Worm (Caenorhabditis elegans) whole organism, young adult: Measurements from ENCODE around the gene pkhm-2.

Experiments used
- B0035.1 ChIP-seq: sonication (generic microtip); optimal IDR thresholded peaks from 2 replicates; lab custom pipeline; 2016; ENCODE audit warnings: missing genetic modification characterization, mild to moderate bottlenecking, missing compliant biosample characterization, missing genotype, missing genetic modification reagents
- D2030.7 ChIP-seq: fragments of 200-800 bp; sonication (Bioruptor generic); IDR thresholded peaks from 2 replicates; pipeline ENCODE4 v1.3.6; 2022; ENCODE audit warnings: missing genetic modification reagents, missing genetic modification characterization, missing compliant biosample characterization
- F23B12.7 ChIP-seq: sonication (generic microtip); optimal IDR thresholded peaks from 2 replicates; lab custom pipeline; 2017; ENCODE audit warnings: missing genetic modification characterization, mild to moderate bottlenecking, missing compliant biosample characterization, antibody characterized with exemption, moderate library complexity; ENCODE audit not compliant: insufficient read depth
- F33H1.4 ChIP-seq: fragments of 200-800 bp; sonication (Bioruptor generic); IDR thresholded peaks from 2 replicates; pipeline ENCODE4 v1.3.6; 2022; ENCODE audit warnings: missing genetic modification reagents, missing genetic modification characterization, missing compliant biosample characterization
- K11D2.4 ChIP-seq: fragments of 200-800 bp; sonication (Bioruptor generic); IDR thresholded peaks from 2 replicates; pipeline ENCODE4 v1.3.6; 2022; ENCODE audit warnings: missing genetic modification reagents, missing genetic modification characterization, missing compliant biosample characterization
- T26A5.8 ChIP-seq: sonication (generic microtip); optimal IDR thresholded peaks from 2 replicates; lab custom pipeline; 2016; ENCODE audit warnings: missing genetic modification characterization, missing compliant biosample characterization
- Y56A3A.18 ChIP-seq: fragments of 200-800 bp; sonication (Bioruptor generic); IDR thresholded peaks from 2 replicates; pipeline ENCODE4 v1.3.6; 2022; ENCODE audit warnings: missing genetic modification reagents, missing genetic modification characterization, missing compliant biosample characterization
- Y79H2A.3 ChIP-seq: fragments of 200-800 bp; sonication (Bioruptor generic); conservative IDR thresholded peaks from 2 replicates; pipeline ENCODE4 v1.3.6; 2022; ENCODE audit warnings: missing genetic modification reagents, missing genetic modification characterization, missing compliant biosample characterization
- ama-1 ChIP-seq, 3 experiments: fragments of 150-350 bp in 1 of 3; sonication (generic microtip) in 2 of 3; optimal IDR thresholded peaks; 2 replicates each; lab custom pipeline; 2014 to 2018; ENCODE audit warnings: missing biosample characterization in 2 of 3, missing genetic modification characterization in 2 of 3, missing genetic modification reagents in 2 of 3
- attf-5 ChIP-seq: fragments of 200-800 bp; sonication (Bioruptor generic); optimal IDR thresholded peaks from 2 replicates; lab custom pipeline; 2018; ENCODE audit warnings: mild to moderate bottlenecking, missing genetic modification characterization, missing compliant biosample characterization
- attf-6 ChIP-seq: fragments of 200-800 bp; sonication (Bioruptor generic); IDR thresholded peaks from 2 replicates; pipeline ENCODE4 v1.3.6; 2022; ENCODE audit warnings: missing genetic modification reagents, missing genetic modification characterization, missing compliant biosample characterization
- bed-2 ChIP-seq: fragments of 200-800 bp; sonication (Bioruptor generic); IDR thresholded peaks from 2 replicates; pipeline ENCODE4 v1.3.6; 2022; ENCODE audit warnings: missing genetic modification reagents, missing genetic modification characterization, missing compliant biosample characterization
- ceh-58 ChIP-seq: fragments of 200-800 bp; sonication (Bioruptor generic); IDR thresholded peaks from 2 replicates; pipeline ENCODE4 v1.3.6; 2022; ENCODE audit warnings: missing genetic modification characterization, missing compliant biosample characterization
- chd-7 ChIP-seq: sonication (generic microtip); optimal IDR thresholded peaks from 2 replicates; lab custom pipeline; 2016; ENCODE audit warnings: mild to moderate bottlenecking, missing genetic modification characterization, moderate library complexity, missing compliant biosample characterization
- die-1 ChIP-seq: sonication (generic microtip); optimal IDR thresholded peaks from 2 replicates; lab custom pipeline; 2016; ENCODE audit warnings: missing genotype, mild to moderate bottlenecking, missing genetic modification characterization, missing compliant biosample characterization
- dpff-1 ChIP-seq: sonication (generic microtip); optimal IDR thresholded peaks from 2 replicates; lab custom pipeline; 2017; ENCODE audit warnings: mild to moderate bottlenecking, missing genetic modification characterization, missing compliant biosample characterization
- efl-1 ChIP-seq: fragments of 150-350 bp; optimal IDR thresholded peaks from 2 replicates; lab custom pipeline; 2014; ENCODE audit warnings: missing biosample characterization, missing genetic modification reagents, missing genetic modification characterization
- hmg-1.2 ChIP-seq: fragments of 200-800 bp; sonication (Bioruptor generic); IDR thresholded peaks from 2 replicates; pipeline ENCODE4 v1.3.6; 2022; ENCODE audit warnings: missing genetic modification reagents, missing genetic modification characterization, missing compliant biosample characterization
- lin-26 ChIP-seq: fragments of 200-800 bp; sonication (Bioruptor generic); IDR thresholded peaks from 2 replicates; pipeline ENCODE4 v1.3.6; 2022; ENCODE audit warnings: missing genetic modification reagents, missing genetic modification characterization, missing compliant biosample characterization
- lin-40 ChIP-seq: sonication (generic microtip); optimal IDR thresholded peaks from 2 replicates; lab custom pipeline; 2016; ENCODE audit warnings: missing genetic modification characterization, mild to moderate bottlenecking, missing compliant biosample characterization, missing genotype, missing genetic modification reagents
- lir-1 ChIP-seq: fragments of 200-800 bp; sonication (Bioruptor generic); conservative IDR thresholded peaks from 2 replicates; pipeline ENCODE4 v1.3.6; 2022; ENCODE audit warnings: missing genetic modification reagents, missing genetic modification characterization, missing compliant biosample characterization
- nfyb-1 ChIP-seq: fragments of 200-800 bp; sonication (Bioruptor generic); IDR thresholded peaks from 2 replicates; pipeline ENCODE4 v1.3.6; 2022; ENCODE audit warnings: missing genetic modification reagents, missing genetic modification characterization, missing compliant biosample characterization
- nhr-80 ChIP-seq: sonication (generic microtip); optimal IDR thresholded peaks from 2 replicates; lab custom pipeline; 2016; ENCODE audit warnings: missing genetic modification characterization, missing compliant biosample characterization
- snpc-3.4 ChIP-seq: sonication (generic microtip); optimal IDR thresholded peaks from 2 replicates; lab custom pipeline; 2017; ENCODE audit warnings: missing genetic modification characterization, mild to moderate bottlenecking, missing compliant biosample characterization, antibody characterized with exemption, moderate library complexity, missing genotype, missing genetic modification reagents
- snpc-4 ChIP-seq, 5 experiments: fragments of 150-350 bp in 1 of 5; sonication (generic microtip) in 4 of 5; optimal IDR thresholded peaks; 2 replicates each; lab custom pipeline; 2014 to 2018; ENCODE audit warnings: missing genetic modification characterization in 5 of 5, missing biosample characterization in 3 of 5, antibody characterized with exemption in 2 of 5, mild to moderate bottlenecking in 2 of 5, missing compliant biosample characterization in 2 of 5, missing genotype in 2 of 5, moderate library complexity in 2 of 5, missing genetic modification reagents in 1 of 5
- sptf-2 ChIP-seq: fragments of 200-800 bp; sonication (Bioruptor generic); optimal IDR thresholded peaks from 2 replicates; lab custom pipeline; 2018; ENCODE audit warnings: mild to moderate bottlenecking, missing genetic modification characterization, missing compliant biosample characterization
- tbp1 ChIP-seq: fragments of 200-800 bp; sonication (Bioruptor generic); optimal IDR thresholded peaks from 2 replicates; lab custom pipeline; 2018; ENCODE audit warnings: mild to moderate bottlenecking, missing genetic modification characterization, missing compliant biosample characterization
- unc-62 ChIP-seq: fragments of 150-350 bp; optimal IDR thresholded peaks from 2 replicates; lab custom pipeline; 2014; ENCODE audit warnings: missing biosample characterization, missing genetic modification reagents, missing genetic modification characterization
- zim-3 ChIP-seq: sonication (generic microtip); optimal IDR thresholded peaks from 2 replicates; lab custom pipeline; 2017; ENCODE audit warnings: mild to moderate bottlenecking, missing genetic modification characterization, moderate library complexity, missing compliant biosample characterization
- ztf-18 ChIP-seq: sonication (generic microtip); optimal IDR thresholded peaks from 2 replicates; lab custom pipeline; 2016; ENCODE audit warnings: missing genotype, mild to moderate bottlenecking, missing genetic modification characterization, missing compliant biosample characterization
- ztf-28 ChIP-seq: fragments of 200-800 bp; sonication (Bioruptor generic); IDR thresholded peaks from 2 replicates; pipeline ENCODE4 v1.3.6; 2022; ENCODE audit warnings: missing genetic modification reagents, missing genetic modification characterization, missing compliant biosample characterization

Gene pkhm-2

ce11 chrX:15164108-15164507 is 17.2 kb downstream of the pkhm-2 start, which contains the start of gene T10B10.9 (continued):
- TF ChIP-seq F33H1.4 (no peak), hmg-1.2 (GFP tag; lab: Robert Waterston, UW) (no peak), T26A5.8 (no peak)
- TF ChIP-seq, all 124 proteins: peak for 0

ce11 chrX:15163118-15163517 is 18.1 kb downstream of the pkhm-2 start:
- TF ChIP-seq die-1 (tag; lab: Kevin White, UChicago): no peak
- TF ChIP-seq sptf-2 (GFP tag; lab: Kevin White, UChicago): no peak
- TF ChIP-seq Y79H2A.3: no peak

- TF ChIP-seq die-1 (tag; lab: Kevin White, UChicago) (no peak), nhr-80 (tag; lab: Kevin White, UChicago) (peak; percentile 3), lin-40 (peak; percentile 24)
Observed at ce11 chrX:15160923-15161322, 20.3 kb downstream of the pkhm-2 start.

ce11 chrX:15159362-15159761 is 21.9 kb downstream of the pkhm-2 start:
- TF ChIP-seq ceh-58 (GFP tag; lab: Robert Waterston, UW): no peak
- TF ChIP-seq lir-1: no peak
- TF ChIP-seq hmg-1.2 (GFP tag; lab: Robert Waterston, UW): peak; percentile 43; the same call in 1 of the 2 replicates
- no peak for TF ChIP-seq snpc-4 (GFP tag; optimal IDR thresholded peaks at IDR 0.05; lab: Kevin White, UChicago)
- peak in 2 of 4 experiments; percentile 79 to 87 for TF ChIP-seq snpc-4 (tag; optimal IDR thresholded peaks at IDR 0.05; lab: Kevin White, UChicago)

- TF ChIP-seq K11D2.4 (no peak), dpff-1 (tag; lab: Kevin White, UChicago) (no peak), chd-7 (tag; lab: Kevin White, UChicago) (no peak), bed-2 (no peak), ama-1 (optimal IDR thresholded peaks at IDR 0.05; lab: Kevin White, UChicago) (no peak), ama-1 (GFP tag; optimal IDR thresholded peaks at IDR 0.05; lab: Kevin White, UChicago) (no peak), lin-26 (GFP tag; lab: Robert Waterston, UW) (no peak), tbp1 (GFP tag; lab: Kevin White, UChicago) (no peak), B0035.1 (tag; lab: Kevin White, UChicago) (no peak), F23B12.7 (tag; lab: Kevin White, UChicago) (no peak), D2030.7 (GFP tag; lab: Robert Waterston, UW) (no peak), unc-62 (no peak), ztf-18 (tag; lab: Kevin White, UChicago) (no peak), zim-3 (no peak), nfyb-1 (GFP tag; lab: Robert Waterston, UW) (no peak), Y56A3A.18 (GFP tag; lab: Robert Waterston, UW) (no peak), attf-6 (GFP tag; lab: Robert Waterston, UW) (no peak), ztf-28 (GFP tag; lab: Robert Waterston, UW) (no peak), snpc-3.4 (no peak), attf-5 (no peak), efl-1 (GFP tag; lab: Kevin White, UChicago) (no peak)
Observed at ce11 chrX:15158699-15159312, 22.5 kb downstream of the pkhm-2 start, which contains the start of gene C11G10.1. C11G10.1 (minus strand) TSS chrX:15158749.
